Worm (Caenorhabditis elegans) whole organism, L3 larva: ENCODE results near the gene ifas-3.
A peak's percentile ranks its signal among the peaks of the same experiment; 100 is the strongest.

Experiments used
- R02D3.7 ChIP-seq: fragments of 150-350 bp; optimal IDR thresholded peaks from 2 replicates; lab custom pipeline; 2014; ENCODE audit warnings: missing biosample characterization, missing genetic modification characterization
- ama-1 ChIP-seq: fragments of 150-350 bp; optimal IDR thresholded peaks from 2 replicates; lab custom pipeline; 2018
- ceh-16 ChIP-seq: sonication (generic microtip); optimal IDR thresholded peaks from 2 replicates; lab custom pipeline; 2017; ENCODE audit warnings: missing biosample characterization, missing genetic modification characterization
- ceh-28 ChIP-seq: fragments of 150-350 bp; optimal IDR thresholded peaks from 2 replicates; lab custom pipeline; 2014; ENCODE audit warnings: missing biosample characterization, missing genetic modification reagents, missing genetic modification characterization
- ceh-9 ChIP-seq: sonication (generic microtip); optimal IDR thresholded peaks from 2 replicates; lab custom pipeline; 2018; ENCODE audit warnings: missing biosample characterization, missing genetic modification characterization
- egl-27 ChIP-seq: sonication (generic microtip); optimal IDR thresholded peaks from 4 replicates; lab custom pipeline; 2017; ENCODE audit warnings: missing biosample characterization, missing genetic modification reagents, missing genetic modification characterization
- elt-1 ChIP-seq: fragments of 150-350 bp; optimal IDR thresholded peaks from 2 replicates; lab custom pipeline; 2014; ENCODE audit warnings: missing biosample characterization, missing genetic modification characterization
- elt-2 ChIP-seq: sonication (generic microtip); optimal IDR thresholded peaks from 2 replicates; lab custom pipeline; 2016; ENCODE audit warnings: missing genetic modification reagents, mild to moderate bottlenecking, missing genetic modification characterization, missing compliant biosample characterization
- elt-3 ChIP-seq, 3 experiments: fragments of 150-350 bp in 1 of 3; sonication (generic microtip) in 2 of 3; optimal IDR thresholded peaks; 2 replicates in 2 of 3; 4 replicates in 1 of 3; lab custom pipeline; 2014 to 2017; ENCODE audit warnings: missing biosample characterization in 3 of 3, missing genetic modification characterization in 3 of 3
- eor-1 ChIP-seq, 2 experiments: fragments of 150-350 bp; optimal IDR thresholded peaks; 2 replicates each; lab custom pipeline; 2014 to 2018; ENCODE audit warnings: missing biosample characterization in 2 of 2, missing genetic modification characterization in 2 of 2
- fkh-10 ChIP-seq: sonication (generic microtip); optimal IDR thresholded peaks from 2 replicates; lab custom pipeline; 2017; ENCODE audit warnings: missing biosample characterization, missing genetic modification reagents, missing genetic modification characterization
- hmg-11 ChIP-seq: sonication (generic microtip); optimal IDR thresholded peaks from 2 replicates; lab custom pipeline; 2016; ENCODE audit warnings: missing genetic modification characterization, missing compliant biosample characterization
- jun-1 ChIP-seq: fragments of 150-350 bp; optimal IDR thresholded peaks from 2 replicates; lab custom pipeline; 2014; ENCODE audit warnings: missing biosample characterization, missing genetic modification reagents, missing genetic modification characterization
- lin-15B ChIP-seq: fragments of 150-350 bp; optimal IDR thresholded peaks from 2 replicates; lab custom pipeline; 2014; ENCODE audit warnings: missing biosample characterization, missing genetic modification characterization
- lsy-12 ChIP-seq: sonication (generic microtip); optimal IDR thresholded peaks from 2 replicates; lab custom pipeline; 2016; ENCODE audit warnings: mild to moderate bottlenecking, missing genetic modification characterization, missing compliant biosample characterization
- nfya-1 ChIP-seq: sonication (generic microtip); optimal IDR thresholded peaks from 2 replicates; lab custom pipeline; 2017; ENCODE audit warnings: missing genetic modification characterization, mild to moderate bottlenecking, missing compliant biosample characterization, antibody characterized with exemption, moderate library complexity; ENCODE audit not compliant: insufficient read depth
- nhr-11 ChIP-seq: fragments of 150-350 bp; optimal IDR thresholded peaks from 2 replicates; lab custom pipeline; 2014; ENCODE audit warnings: missing biosample characterization, missing genetic modification characterization
- nhr-12 ChIP-seq: fragments of 150-350 bp; optimal IDR thresholded peaks from 2 replicates; lab custom pipeline; 2014; ENCODE audit warnings: missing biosample characterization, missing genetic modification characterization
- nhr-237 ChIP-seq: fragments of 150-350 bp; optimal IDR thresholded peaks from 2 replicates; lab custom pipeline; 2014; ENCODE audit warnings: missing biosample characterization, missing genetic modification characterization
- nhr-25 ChIP-seq: sonication (generic microtip); optimal IDR thresholded peaks from 2 replicates; lab custom pipeline; 2017; ENCODE audit warnings: missing biosample characterization, missing genetic modification characterization
- nhr-28 ChIP-seq: fragments of 150-350 bp; optimal IDR thresholded peaks from 2 replicates; lab custom pipeline; 2014; ENCODE audit warnings: missing biosample characterization, missing genetic modification characterization
- nhr-43 ChIP-seq: sonication (generic microtip); optimal IDR thresholded peaks from 2 replicates; lab custom pipeline; 2016; ENCODE audit warnings: mild to moderate bottlenecking, missing genetic modification characterization, missing compliant biosample characterization; ENCODE audit not compliant: poor library complexity, severe bottlenecking
- nhr-67 ChIP-seq: fragments of 150-350 bp; optimal IDR thresholded peaks from 2 replicates; lab custom pipeline; 2014; ENCODE audit warnings: missing biosample characterization, missing genetic modification characterization
- nhr-76 ChIP-seq: fragments of 150-350 bp; sonication (generic microtip); optimal IDR thresholded peaks from 5 replicates; lab custom pipeline; 2014; ENCODE audit warnings: missing biosample characterization, missing genetic modification characterization
- nhr-77 ChIP-seq: fragments of 150-350 bp; optimal IDR thresholded peaks from 2 replicates; lab custom pipeline; 2014; ENCODE audit warnings: missing biosample characterization, missing genetic modification characterization
- pha-4 ChIP-seq: fragments of 150-350 bp; optimal IDR thresholded peaks from 2 replicates; lab custom pipeline; 2014; ENCODE audit warnings: missing biosample characterization, missing genetic modification reagents, missing genetic modification characterization
- pqm-1 ChIP-seq: fragments of 150-350 bp; optimal IDR thresholded peaks from 2 replicates; lab custom pipeline; 2017; ENCODE audit warnings: missing biosample characterization, missing genetic modification characterization, inconsistent platforms
- skn-1 ChIP-seq: fragments of 150-350 bp; optimal IDR thresholded peaks from 2 replicates; lab custom pipeline; 2014; ENCODE audit warnings: missing biosample characterization, missing genetic modification characterization
- snpc-4 ChIP-seq: fragments of 150-350 bp; optimal IDR thresholded peaks from 2 replicates; lab custom pipeline; 2014; ENCODE audit warnings: missing biosample characterization, missing genetic modification characterization
- tbx-2 ChIP-seq: sonication (generic microtip); optimal IDR thresholded peaks from 2 replicates; lab custom pipeline; 2016; ENCODE audit warnings: mild to moderate bottlenecking, missing genetic modification characterization, missing compliant biosample characterization
- zag-1 ChIP-seq: fragments of 150-350 bp; optimal IDR thresholded peaks from 2 replicates; lab custom pipeline; 2014; ENCODE audit warnings: missing biosample characterization, missing genetic modification characterization
- ztf-11 ChIP-seq: fragments of 150-350 bp; optimal IDR thresholded peaks from 2 replicates; lab custom pipeline; 2014; ENCODE audit warnings: missing biosample characterization, missing genetic modification characterization
- ztf-4 ChIP-seq: fragments of 150-350 bp; optimal IDR thresholded peaks from 2 replicates; lab custom pipeline; 2014; ENCODE audit warnings: missing biosample characterization, missing genetic modification characterization

Gene ifas-3

ce11 chrIV:15931176-15931575, 19.5 kb downstream of the ifas-3 start:
- no peak for TF ChIP-seq elt-3 (tag; optimal IDR thresholded peaks at IDR 0.05; lab: Kevin White, UChicago)
- no peak for TF ChIP-seq ztf-11 (tag; lab: Kevin White, UChicago)
- peak; percentile 52 for TF ChIP-seq snpc-4
- no peak for TF ChIP-seq ceh-16
- peak; percentile 34 for TF ChIP-seq elt-2 (tag; lab: Kevin White, UChicago)
- peak; percentile 46 for TF ChIP-seq hmg-11 (tag; lab: Kevin White, UChicago)
- peak; percentile 11 for TF ChIP-seq nfya-1
- peak; percentile 2 for TF ChIP-seq pqm-1 (tag; lab: Kevin White, UChicago)

DNA sequence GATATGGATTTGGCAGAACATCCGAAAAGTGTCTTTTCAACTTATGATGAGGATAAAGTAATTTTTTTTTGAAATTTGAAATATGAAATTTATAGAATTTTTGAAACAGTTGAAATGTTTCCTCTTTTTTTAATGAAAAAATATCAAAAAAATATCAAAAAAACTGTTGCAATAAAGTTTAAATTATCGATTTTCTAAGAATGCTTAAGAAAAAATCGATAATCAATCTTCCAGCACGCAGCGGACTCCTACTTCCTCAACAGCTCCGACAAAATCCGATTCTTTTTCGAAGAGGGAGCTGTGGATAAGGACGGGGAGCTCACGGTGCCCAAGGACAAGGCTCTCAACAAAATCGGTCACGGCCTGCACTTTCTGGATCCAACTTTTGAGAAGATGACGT, 20.0 kb downstream of the ifas-3 start:
- no peak for TF ChIP-seq ztf-11 (tag; lab: Kevin White, UChicago)
- TF ChIP-seq ceh-28 (tag; lab: Kevin White, UChicago), result peak; percentile 80
- TF ChIP-seq nhr-28 (tag; lab: Kevin White, UChicago), result no peak

DNA sequence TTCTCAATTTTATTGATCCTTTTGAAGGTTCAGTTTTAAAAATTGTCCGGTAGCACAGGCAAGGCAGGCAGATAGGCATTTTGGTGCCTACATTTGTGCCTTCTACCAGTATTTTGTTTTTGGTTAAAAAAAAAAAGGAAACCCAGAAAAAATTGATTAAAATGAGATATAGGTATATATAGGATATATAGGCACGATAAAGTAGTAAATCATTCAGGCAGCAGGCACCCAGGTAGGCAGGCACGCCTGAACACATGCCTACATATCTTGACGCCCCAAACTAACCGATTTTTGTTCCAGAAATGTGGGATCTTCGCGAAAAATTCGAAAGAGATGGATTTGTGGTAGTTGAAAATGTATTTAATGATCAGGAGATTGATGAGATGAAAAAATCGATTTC, 20.4 kb downstream of the ifas-3 start, which contains the start of gene Y105C5B.9:
Gene Y105C5B.9, plus strand, starts transcription at position 301 of the 400 bp plus-strand sequence.
- TF ChIP-seq ceh-9 (tag; lab: Kevin White, UChicago) (no peak), R02D3.7 (tag; lab: Kevin White, UChicago) (no peak), ztf-4 (tag; lab: Kevin White, UChicago) (no peak), nhr-11 (tag; lab: Kevin White, UChicago) (no peak), nhr-67 (tag; lab: Kevin White, UChicago) (no peak), nhr-28 (tag; lab: Kevin White, UChicago) (no peak)

ce11 chrIV:15929831-15930230, 20.9 kb downstream of the ifas-3 start:
- TF ChIP-seq tbx-2, result no peak
- TF ChIP-seq pha-4, result peak; percentile 15
- peak; percentile 68 for TF ChIP-seq pqm-1 (tag; lab: Kevin White, UChicago)
- no peak for TF ChIP-seq nhr-11 (tag; lab: Kevin White, UChicago)
- peak; percentile 15 for TF ChIP-seq skn-1
- TF ChIP-seq nhr-77 (tag; lab: Kevin White, UChicago), result no peak
- TF ChIP-seq elt-2 (tag; lab: Kevin White, UChicago), result peak; percentile 91
- TF ChIP-seq jun-1 (tag; lab: Kevin White, UChicago), result no peak
- TF ChIP-seq elt-3 (tag; optimal IDR thresholded peaks at IDR 0.05; lab: Kevin White, UChicago), result peak in 1 of 3 experiments; percentile 25
- no peak for TF ChIP-seq elt-1
- TF ChIP-seq, all 47 proteins: peak for 5

DNA sequence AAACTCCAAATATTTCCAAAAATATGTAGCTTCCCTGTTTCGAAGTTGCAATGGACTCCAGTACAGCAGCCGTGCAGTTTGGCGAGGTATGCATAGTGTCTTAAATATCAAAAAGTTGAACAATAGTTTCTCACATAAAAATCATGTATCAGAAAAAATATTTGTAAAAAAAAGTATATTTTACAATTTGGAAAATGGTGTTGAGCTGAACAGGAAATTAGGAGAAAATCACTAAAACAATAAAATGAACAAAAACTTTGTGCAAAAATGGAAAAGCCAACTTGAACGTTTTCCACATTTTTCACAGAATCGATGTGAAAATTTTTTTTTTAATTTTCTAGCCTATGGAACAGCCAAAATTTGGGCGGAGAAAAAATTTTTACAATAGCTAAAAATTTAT, 23.9 kb downstream of the ifas-3 start, which contains the start of gene Y105C5B.8:
Gene Y105C5B.8, minus strand, starts transcription at position 101 of the 400 bp plus-strand sequence.
- TF ChIP-seq lin-15B (tag; lab: Kevin White, UChicago) (no peak), nhr-43 (tag; lab: Kevin White, UChicago) (no peak), zag-1 (tag; lab: Kevin White, UChicago) (no peak), nhr-25 (tag; lab: Kevin White, UChicago) (no peak), nhr-76 (no peak)

DNA sequence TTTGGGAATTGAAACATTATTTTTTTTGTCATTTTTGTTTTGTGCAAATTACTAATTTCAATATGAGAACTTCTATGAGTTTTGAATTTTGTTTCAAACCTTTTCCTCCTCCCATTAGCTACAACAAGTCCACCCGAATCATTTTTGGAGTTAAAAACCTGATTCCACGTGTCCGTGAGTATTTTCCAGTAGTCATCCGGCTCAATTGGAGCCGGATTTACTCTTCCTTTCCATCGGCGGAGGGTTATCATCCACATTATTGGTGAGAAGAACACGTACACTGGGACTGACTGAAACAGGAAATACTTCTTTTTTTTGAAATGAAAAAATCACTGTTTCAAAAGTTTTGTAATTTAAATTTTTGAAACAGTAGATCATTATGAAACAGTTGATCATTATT, 27.7 kb downstream of the ifas-3 start:
- TF ChIP-seq nhr-67 (tag; lab: Kevin White, UChicago), result no peak

DNA sequence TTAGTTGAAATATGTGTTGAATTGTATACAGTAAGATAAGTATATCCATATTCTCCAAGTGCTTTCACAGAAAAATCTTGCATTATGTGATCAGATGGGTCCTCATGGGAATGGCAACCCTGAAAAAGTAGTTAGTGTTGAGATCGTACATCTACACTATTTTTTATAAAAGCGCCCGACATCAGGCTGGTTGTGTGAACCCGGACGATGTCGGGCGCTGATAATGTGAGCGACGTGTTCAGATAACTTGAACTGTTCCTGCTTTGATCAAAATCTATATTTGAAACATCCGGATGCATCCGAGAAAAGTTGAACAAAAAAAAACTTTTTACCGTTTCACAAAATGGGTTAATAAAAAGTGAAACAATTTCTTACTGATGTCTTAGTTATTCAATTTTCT, 35.6 kb downstream of the ifas-3 start:
- TF ChIP-seq ama-1 (lab: Kevin White, UChicago) (no peak), eor-1 (tag; optimal IDR thresholded peaks at IDR 0.05; lab: Kevin White, UChicago) (no peak), nhr-237 (tag; lab: Kevin White, UChicago) (no peak)
- TF ChIP-seq, all 47 proteins: peak for 0

ce11 chrIV:15908251-15908650, 42.4 kb downstream of the ifas-3 start:
- TF ChIP-seq nhr-12 (tag; lab: Kevin White, UChicago), result no peak
- TF ChIP-seq ama-1 (lab: Kevin White, UChicago), result no peak
- no peak for TF ChIP-seq nhr-28 (tag; lab: Kevin White, UChicago)
- TF ChIP-seq R02D3.7 (tag; lab: Kevin White, UChicago), result no peak
- no peak for TF ChIP-seq egl-27
- no peak for TF ChIP-seq lsy-12
- TF ChIP-seq nhr-43 (tag; lab: Kevin White, UChicago), result no peak
- no peak for TF ChIP-seq fkh-10 (GFP tag; lab: Kevin White, UChicago)
